Fruit fly (Drosophila melanogaster) whole organism, embryonic: ENCODE results near the gene CG14657.

ENCODE experiments used
- Bgb ChIP-seq: fragments of 200-800 bp; sonication (Bioruptor generic); IDR thresholded peaks from 2 replicates; pipeline ENCODE4 v1.3.6; 2022; ENCODE audit warnings: missing biosample characterization, missing genetic modification characterization; ENCODE audit not compliant: partially characterized antibody
- CG10267 ChIP-seq: fragments of 200-800 bp; sonication (Bioruptor generic); optimal IDR thresholded peaks from 2 replicates; lab custom pipeline; 2018; ENCODE audit warnings: missing biosample characterization, mild to moderate bottlenecking, missing genetic modification characterization, moderate library complexity
- CG10366 ChIP-seq: fragments of 200-800 bp; sonication (Bioruptor generic); IDR thresholded peaks from 2 replicates; pipeline ENCODE4 v1.3.6; 2022; ENCODE audit warnings: missing biosample characterization, missing genetic modification characterization
- CG10654 ChIP-seq: fragments of 200-800 bp; sonication (Bioruptor generic); optimal IDR thresholded peaks from 2 replicates; lab custom pipeline; 2016; ENCODE audit warnings: missing biosample characterization, missing genetic modification characterization
- CG11085 ChIP-seq: fragments of 200-800 bp; sonication (Bioruptor generic); IDR thresholded peaks from 2 replicates; pipeline ENCODE4 v1.3.6; 2022; ENCODE audit warnings: missing biosample characterization, missing genetic modification characterization
- CG11560 ChIP-seq: fragments of 200-800 bp; sonication (Bioruptor generic); IDR thresholded peaks from 3 replicates; pipeline ENCODE4 v1.3.6; 2022; ENCODE audit warnings: missing biosample characterization, missing genetic modification characterization
- CG12219 ChIP-seq: fragments of 200-800 bp; sonication (Bioruptor generic); optimal IDR thresholded peaks from 3 replicates; lab custom pipeline; 2018; ENCODE audit warnings: missing biosample characterization, mild to moderate bottlenecking, missing genetic modification characterization
- CG14050 ChIP-seq: fragments of 200-800 bp; sonication (Bioruptor generic); IDR thresholded peaks from 3 replicates; pipeline ENCODE4 v1.3.6; 2022; ENCODE audit warnings: missing biosample characterization, missing genetic modification characterization
- CG17359 ChIP-seq: fragments of 200-800 bp; sonication (Bioruptor generic); optimal IDR thresholded peaks from 3 replicates; lab custom pipeline; 2018; ENCODE audit warnings: missing biosample characterization, mild to moderate bottlenecking, missing genetic modification characterization, moderate library complexity
- CG18476 ChIP-seq: fragments of 200-800 bp; sonication (Bioruptor generic); optimal IDR thresholded peaks from 2 replicates; lab custom pipeline; 2016; ENCODE audit warnings: missing biosample characterization, mild to moderate bottlenecking, missing genetic modification characterization
- CG18764 ChIP-seq: fragments of 200-800 bp; sonication (Bioruptor generic); optimal IDR thresholded peaks from 3 replicates; lab custom pipeline; 2016; ENCODE audit warnings: missing biosample characterization, missing genetic modification characterization
- CG30020 ChIP-seq: fragments of 200-800 bp; optimal IDR thresholded peaks from 2 replicates; lab custom pipeline; 2019; ENCODE audit warnings: missing biosample characterization, mild to moderate bottlenecking, missing genetic modification characterization, moderate library complexity
- CG3407 ChIP-seq: fragments of 200-800 bp; sonication (Bioruptor generic); optimal IDR thresholded peaks from 2 replicates; lab custom pipeline; 2018; ENCODE audit warnings: missing biosample characterization, mild to moderate bottlenecking, missing genetic modification characterization
- CG34376 ChIP-seq: fragments of 200-800 bp; sonication (Bioruptor generic); optimal IDR thresholded peaks from 2 replicates; lab custom pipeline; 2018; ENCODE audit warnings: missing biosample characterization, mild to moderate bottlenecking, missing genetic modification characterization
- CG4424 ChIP-seq: fragments of 200-800 bp; sonication (Bioruptor generic); optimal IDR thresholded peaks from 3 replicates; lab custom pipeline; 2016; ENCODE audit warnings: missing biosample characterization, missing genetic modification characterization
- CG4617 ChIP-seq: fragments of 200-800 bp; sonication (Bioruptor generic); optimal IDR thresholded peaks from 3 replicates; lab custom pipeline; 2016; ENCODE audit warnings: missing biosample characterization, missing genetic modification characterization, borderline replicate concordance
- CG6765 ChIP-seq: fragments of 200-800 bp; sonication (Bioruptor generic); optimal IDR thresholded peaks from 3 replicates; lab custom pipeline; 2017; ENCODE audit warnings: missing biosample characterization, mild to moderate bottlenecking, missing genetic modification characterization
- CG7556 ChIP-seq: fragments of 200-800 bp; sonication (Bioruptor generic); optimal IDR thresholded peaks from 2 replicates; lab custom pipeline; 2017; ENCODE audit warnings: missing biosample characterization, mild to moderate bottlenecking, missing genetic modification characterization
- CG8924 ChIP-seq: fragments of 200-800 bp; optimal IDR thresholded peaks from 3 replicates; lab custom pipeline; 2019; ENCODE audit warnings: missing biosample characterization, mild to moderate bottlenecking, missing genetic modification characterization, moderate library complexity
- Dref ChIP-seq: fragments of 200-800 bp; sonication (Bioruptor generic); IDR thresholded peaks from 2 replicates; pipeline ENCODE4 v1.3.6; 2022; ENCODE audit warnings: missing biosample characterization, missing genetic modification characterization
- E2f1 ChIP-seq: fragments of 200-800 bp; sonication (Bioruptor generic); IDR thresholded peaks from 2 replicates; pipeline ENCODE4 v1.3.6; 2022; ENCODE audit warnings: missing biosample characterization, missing genetic modification characterization
- Eip74EF ChIP-seq, 2 experiments: fragments of 200-800 bp in 1 of 2; fragments of >200 bp in 1 of 2; sonication (Bioruptor generic) in 1 of 2; optimal IDR thresholded peaks; 2 replicates each; lab custom pipeline; 2017 to 2019; ENCODE audit warnings: missing biosample characterization in 2 of 2, missing genetic modification characterization in 2 of 2, mild to moderate bottlenecking in 1 of 2, moderate library complexity in 1 of 2
- Hr39 ChIP-seq: fragments of >200 bp; optimal IDR thresholded peaks from 2 replicates; lab custom pipeline; 2017
- Hr51 ChIP-seq, 2 experiments: fragments of 200-800 bp; sonication (Bioruptor generic); optimal IDR thresholded peaks; 2 replicates in 1 of 2; 3 replicates in 1 of 2; lab custom pipeline; 2016 to 2018; ENCODE audit warnings: missing biosample characterization in 2 of 2, missing genetic modification characterization in 2 of 2, mild to moderate bottlenecking in 1 of 2, moderate library complexity in 1 of 2
- Hsf ChIP-seq: fragments of 200-800 bp; sonication (Bioruptor generic); optimal IDR thresholded peaks from 3 replicates; lab custom pipeline; 2016; ENCODE audit warnings: missing biosample characterization, missing genetic modification characterization
- Lhr ChIP-seq: fragments of 200-800 bp; sonication (Bioruptor generic); optimal IDR thresholded peaks from 3 replicates; lab custom pipeline; 2017; ENCODE audit warnings: mild to moderate bottlenecking, missing biosample characterization, missing genetic modification reagents, missing genetic modification characterization
- MESR4 ChIP-seq: fragments of 200-800 bp; sonication (Bioruptor generic); optimal IDR thresholded peaks from 2 replicates; lab custom pipeline; 2018; ENCODE audit warnings: missing biosample characterization, mild to moderate bottlenecking, missing genetic modification characterization, moderate library complexity
- NC2α ChIP-seq: fragments of 200-800 bp; sonication (Bioruptor generic); optimal IDR thresholded peaks from 2 replicates; lab custom pipeline; 2016; ENCODE audit warnings: missing biosample characterization, missing genetic modification characterization
- NC2β ChIP-seq: fragments of 200-800 bp; sonication (Bioruptor generic); optimal IDR thresholded peaks from 2 replicates; lab custom pipeline; 2016; ENCODE audit warnings: missing biosample characterization, missing genetic modification characterization
- NfI ChIP-seq: fragments of 200-800 bp; sonication (Bioruptor generic); optimal IDR thresholded peaks from 3 replicates; lab custom pipeline; 2018; ENCODE audit warnings: missing biosample characterization, mild to moderate bottlenecking, missing genetic modification characterization, moderate library complexity
- Ravus ChIP-seq: fragments of 200-800 bp; sonication (Bioruptor generic); IDR thresholded peaks from 2 replicates; pipeline ENCODE4 v1.3.6; 2022; ENCODE audit warnings: missing biosample characterization, missing genetic modification characterization
- Rfx ChIP-seq: fragments of 200-800 bp; sonication (Bioruptor generic); IDR thresholded peaks from 2 replicates; pipeline ENCODE4 v1.3.6; 2022; ENCODE audit warnings: missing biosample characterization, missing genetic modification characterization
- Sox100B ChIP-seq: fragments of 200-800 bp; sonication (Bioruptor generic); optimal IDR thresholded peaks from 3 replicates; lab custom pipeline; 2018; ENCODE audit warnings: missing biosample characterization, mild to moderate bottlenecking, missing genetic modification characterization
- Sox102F ChIP-seq: fragments of 200-800 bp; sonication (Bioruptor generic); optimal IDR thresholded peaks from 2 replicates; lab custom pipeline; 2018; ENCODE audit warnings: missing biosample characterization, mild to moderate bottlenecking, missing genetic modification characterization, moderate library complexity
- Spps ChIP-seq: fragments of 200-800 bp; sonication (Bioruptor generic); optimal IDR thresholded peaks from 2 replicates; lab custom pipeline; 2018; ENCODE audit warnings: missing biosample characterization, mild to moderate bottlenecking, missing genetic modification characterization
- Sry-β ChIP-seq: fragments of 200-800 bp; sonication (Bioruptor generic); optimal IDR thresholded peaks from 2 replicates; lab custom pipeline; 2018; ENCODE audit warnings: missing biosample characterization, mild to moderate bottlenecking, missing genetic modification characterization, moderate library complexity
- Taf1 ChIP-seq: fragments of 200-800 bp; sonication (Bioruptor generic); IDR thresholded peaks from 2 replicates; pipeline ENCODE4 v1.3.6; 2022; ENCODE audit warnings: missing biosample characterization, missing genetic modification characterization
- Tbp ChIP-seq: fragments of >200 bp; optimal IDR thresholded peaks from 2 replicates; lab custom pipeline; 2018; ENCODE audit warnings: missing biosample characterization, missing genetic modification characterization
- Usf ChIP-seq: fragments of 200-800 bp; sonication (Bioruptor generic); optimal IDR thresholded peaks from 2 replicates; lab custom pipeline; 2017; ENCODE audit warnings: missing genotype, missing biosample characterization, missing genetic modification characterization
- ase ChIP-seq: fragments of 200-800 bp; sonication (Bioruptor generic); IDR thresholded peaks from 3 replicates; pipeline ENCODE4 v1.3.6; 2022; ENCODE audit warnings: missing biosample characterization, missing genetic modification characterization
- ash1 ChIP-seq: fragments of 200-800 bp; sonication (Bioruptor generic); optimal IDR thresholded peaks from 2 replicates; lab custom pipeline; 2018; ENCODE audit warnings: missing biosample characterization, mild to moderate bottlenecking, missing genetic modification characterization
- bsh ChIP-seq, 2 experiments: fragments of 200-800 bp; sonication (Bioruptor generic); optimal IDR thresholded peaks; 2 replicates each; lab custom pipeline; 2017 to 2018; ENCODE audit warnings: mild to moderate bottlenecking in 2 of 2, missing biosample characterization in 2 of 2, missing genetic modification characterization in 2 of 2, moderate library complexity in 1 of 2
- chinmo ChIP-seq: fragments of 200-800 bp; sonication (Bioruptor generic); IDR thresholded peaks from 4 replicates; pipeline ENCODE4 v1.3.6; 2022; ENCODE audit warnings: missing biosample characterization, missing genetic modification characterization; ENCODE audit not compliant: partially characterized antibody
- fru ChIP-seq: fragments of >200 bp; optimal IDR thresholded peaks from 2 replicates; lab custom pipeline; 2017
- grn ChIP-seq: fragments of 200-800 bp; sonication (Bioruptor generic); optimal IDR thresholded peaks from 3 replicates; lab custom pipeline; 2017; ENCODE audit warnings: missing biosample characterization, missing genetic modification characterization
- hbn ChIP-seq: fragments of 200-800 bp; sonication (Bioruptor generic); IDR thresholded peaks from 2 replicates; pipeline ENCODE4 v1.3.6; 2022; ENCODE audit warnings: missing biosample characterization, missing genetic modification characterization; ENCODE audit not compliant: partially characterized antibody
- ind ChIP-seq: fragments of 200-800 bp; sonication (Bioruptor generic); optimal IDR thresholded peaks from 3 replicates; lab custom pipeline; 2016; ENCODE audit warnings: missing biosample characterization, missing genetic modification characterization
- nmo ChIP-seq: fragments of 200-800 bp; sonication (Bioruptor generic); optimal IDR thresholded peaks from 2 replicates; lab custom pipeline; 2018; ENCODE audit warnings: missing biosample characterization, mild to moderate bottlenecking, missing genetic modification characterization, moderate library complexity
- pho ChIP-seq: fragments of 200-800 bp; sonication (Bioruptor generic); optimal IDR thresholded peaks from 2 replicates; lab custom pipeline; 2016; ENCODE audit warnings: missing biosample characterization, missing genetic modification characterization
- slbo ChIP-seq: fragments of 200-800 bp; sonication (Bioruptor generic); IDR thresholded peaks from 2 replicates; pipeline ENCODE4 v1.3.6; 2022; ENCODE audit warnings: missing biosample characterization, missing genetic modification characterization
- stwl ChIP-seq: fragments of 200-800 bp; sonication (Bioruptor generic); optimal IDR thresholded peaks from 3 replicates; lab custom pipeline; 2018; ENCODE audit warnings: missing biosample characterization, mild to moderate bottlenecking, missing genetic modification characterization, moderate library complexity
- tin ChIP-seq: fragments of 200-800 bp; sonication (Bioruptor generic); optimal IDR thresholded peaks from 3 replicates; lab custom pipeline; 2016; ENCODE audit warnings: missing biosample characterization, missing genetic modification characterization

The CG14657 gene

dm6 chr3R:4846787-4847186, 25.6 kb upstream of the CG14657 start (continued):
- TF ChIP-seq Sry-β (GFP tag; lab: Kevin White, UChicago) (no peak), ash1 (GFP tag; lab: Kevin White, UChicago) (no peak), stwl (tag; lab: Kevin White, UChicago) (no peak), CG8924 (peak; percentile 56), grn (GFP tag; lab: Kevin White, UChicago) (no peak), CG3407 (peak; percentile 17), chinmo (GFP tag; lab: Robert Waterston, UW) (no peak), CG11085 (no peak), Usf (no peak), CG11560 (tag; lab: Robert Waterston, UW) (no peak), CG10267 (tag; lab: Kevin White, UChicago) (peak; percentile 61), bsh (GFP tag; optimal IDR thresholded peaks at IDR 0.05; lab: Kevin White, UChicago) (peak in 1 of 2 experiments; percentile 79), fru (no peak), CG17359 (tag; lab: Kevin White, UChicago) (no peak), CG14050 (no peak), ind (GFP tag; lab: Kevin White, UChicago) (no peak), Rfx (GFP tag; lab: Robert Waterston, UW) (no peak), Spps (tag; lab: Kevin White, UChicago) (peak; percentile 60), Bgb (GFP tag; lab: Robert Waterston, UW) (no peak), MESR4 (no peak), Dref (GFP tag; lab: Robert Waterston, UW) (no peak), pho (GFP tag; lab: Kevin White, UChicago) (no peak), CG18764 (no peak), CG10366 (peak; percentile 44; the same call in 1 of the 2 replicates), Taf1 (GFP tag; lab: Robert Waterston, UW) (no peak), NC2α (no peak), Sox100B (GFP tag; lab: Kevin White, UChicago) (peak; percentile 15), CG30020 (tag; lab: Kevin White, UChicago) (no peak), slbo (GFP tag; lab: Robert Waterston, UW) (no peak), CG7556 (GFP tag; lab: Kevin White, UChicago) (no peak), CG18476 (GFP tag; lab: Kevin White, UChicago) (no peak), Sox102F (GFP tag; lab: Kevin White, UChicago) (no peak), tin (GFP tag; lab: Kevin White, UChicago) (peak; percentile 33), E2f1 (no peak), hbn (no peak), CG34376 (GFP tag; lab: Kevin White, UChicago) (no peak), Eip74EF (GFP tag; optimal IDR thresholded peaks at IDR 0.05; lab: Kevin White, UChicago) (no peak), nmo (peak; percentile 67), Ravus (GFP tag; lab: Robert Waterston, UW) (no peak), CG4424 (GFP tag; lab: Kevin White, UChicago) (peak; percentile 52), Hr39 (lab: Kevin White, UChicago) (no peak), Tbp (no peak), Hr51 (GFP tag; optimal IDR thresholded peaks at IDR 0.05; lab: Kevin White, UChicago) (no peak), Lhr (GFP tag; lab: Kevin White, UChicago) (no peak), ase (GFP tag; lab: Robert Waterston, UW) (no peak), CG12219 (peak; percentile 35), CG10654 (GFP tag; lab: Kevin White, UChicago) (no peak), Hsf (GFP tag; lab: Kevin White, UChicago) (peak; percentile 36), CG6765 (GFP tag; lab: Kevin White, UChicago) (no peak), CG4617 (no peak), NC2β (GFP tag; lab: Kevin White, UChicago) (peak; percentile 8), NfI (GFP tag; lab: Kevin White, UChicago) (peak; percentile 22)
